Worm (Caenorhabditis elegans) whole organism, L3 larva: ENCODE results near the gene ZC477.7.

Experiments used
- aly-2 ChIP-seq: fragments of 150-350 bp; optimal IDR thresholded peaks from 2 replicates; lab custom pipeline; 2014; ENCODE audit warnings: missing biosample characterization, missing genetic modification characterization
- egl-27 ChIP-seq: sonication (generic microtip); optimal IDR thresholded peaks from 4 replicates; lab custom pipeline; 2017; ENCODE audit warnings: missing biosample characterization, missing genetic modification reagents, missing genetic modification characterization
- ztf-4 ChIP-seq: fragments of 150-350 bp; optimal IDR thresholded peaks from 2 replicates; lab custom pipeline; 2014; ENCODE audit warnings: missing biosample characterization, missing genetic modification characterization

ce11 chrIV:7154356-7154755, 43.1 kb upstream of the ZC477.7 start, which contains the start of gene C34D4.2:
- TF ChIP-seq egl-27 (tag; lab: Kevin White, UChicago): no peak
- TF ChIP-seq ztf-4 (tag; lab: Kevin White, UChicago): no peak
- no peak for TF ChIP-seq aly-2 (tag; lab: Kevin White, UChicago)
